Worm (Caenorhabditis elegans) whole organism, L1 larva: ENCODE results near the gene clec-208.
A peak's percentile ranks its signal among the peaks of the same experiment; 100 is the strongest.

Experiments
- F16B12.6 ChIP-seq: fragments of 150-350 bp; optimal IDR thresholded peaks from 2 replicates; lab custom pipeline; 2014; ENCODE audit warnings: missing biosample characterization, missing genetic modification characterization
- Y116A8C.19 ChIP-seq: sonication (generic microtip); optimal IDR thresholded peaks from 2 replicates; lab custom pipeline; 2016; ENCODE audit warnings: missing compliant biosample characterization, missing genetic modification characterization, borderline replicate concordance
- aha-1 ChIP-seq: fragments of 150-350 bp; optimal IDR thresholded peaks from 2 replicates; lab custom pipeline; 2014; ENCODE audit warnings: missing biosample characterization, missing genetic modification characterization
- ama-1 ChIP-seq: fragments of 150-350 bp; optimal IDR thresholded peaks from 2 replicates; lab custom pipeline; 2014
- blmp-1 ChIP-seq: fragments of 150-350 bp; optimal IDR thresholded peaks from 2 replicates; lab custom pipeline; 2014; ENCODE audit warnings: missing biosample characterization, missing genetic modification characterization
- ceh-63 ChIP-seq: fragments of 200-800 bp; sonication (Bioruptor generic); optimal IDR thresholded peaks from 2 replicates; lab custom pipeline; 2018; ENCODE audit warnings: mild to moderate bottlenecking, missing genetic modification characterization, missing compliant biosample characterization
- ceh-82 ChIP-seq, 3 experiments: fragments of 150-350 bp in 1 of 3; sonication (generic microtip) in 2 of 3; optimal IDR thresholded peaks; 2 replicates each; lab custom pipeline; 2014 to 2017; ENCODE audit warnings: missing biosample characterization in 3 of 3, missing genetic modification characterization in 3 of 3
- efl-1 ChIP-seq, 4 experiments: fragments of 150-350 bp; optimal IDR thresholded peaks in 3 of 4; peaks in 1 of 4; 1 replicate in 1 of 4; 2 replicates in 3 of 4; lab custom pipeline; 2014; ENCODE audit warnings: missing biosample characterization in 2 of 4, missing genetic modification characterization in 2 of 4, missing genetic modification reagents in 2 of 4
- fkh-8 ChIP-seq: sonication (generic microtip); optimal IDR thresholded peaks from 2 replicates; lab custom pipeline; 2016; ENCODE audit warnings: mild to moderate bottlenecking, missing genetic modification characterization, missing compliant biosample characterization
- grh-1 ChIP-seq: fragments of 200-800 bp; sonication (Bioruptor generic); IDR thresholded peaks from 2 replicates; pipeline ENCODE4 v1.3.6; 2022; ENCODE audit warnings: missing genetic modification reagents, missing genetic modification characterization, missing compliant biosample characterization
- irx-1 ChIP-seq: sonication (generic microtip); optimal IDR thresholded peaks from 2 replicates; lab custom pipeline; 2016; ENCODE audit warnings: missing genetic modification characterization, missing compliant biosample characterization
- isw-1 ChIP-seq: fragments of 200-800 bp; sonication (Bioruptor generic); IDR thresholded peaks from 2 replicates; pipeline ENCODE4 v1.3.6; 2022; ENCODE audit warnings: missing genetic modification characterization, missing compliant biosample characterization
- jun-1 ChIP-seq: fragments of 150-350 bp; optimal IDR thresholded peaks from 2 replicates; lab custom pipeline; 2014; ENCODE audit warnings: missing biosample characterization, missing genetic modification reagents, missing genetic modification characterization
- lin-14 ChIP-seq: fragments of 200-800 bp; sonication (Bioruptor generic); optimal IDR thresholded peaks from 2 replicates; lab custom pipeline; 2018; ENCODE audit warnings: mild to moderate bottlenecking, missing genetic modification characterization, moderate library complexity, missing compliant biosample characterization
- lin-15B ChIP-seq: fragments of 150-350 bp; sonication (generic microtip); optimal IDR thresholded peaks from 3 replicates; lab custom pipeline; 2014; ENCODE audit warnings: missing biosample characterization, missing genetic modification characterization
- lin-35 ChIP-seq, 2 experiments: fragments of 150-350 bp; optimal IDR thresholded peaks; 2 replicates each; lab custom pipeline; 2014; ENCODE audit warnings: missing biosample characterization in 2 of 2, missing genetic modification characterization in 2 of 2, missing genetic modification reagents in 2 of 2
- lsy-2 ChIP-seq, 2 experiments: fragments of 150-350 bp; optimal IDR thresholded peaks; 2 replicates each; lab custom pipeline; 2014; ENCODE audit warnings: missing biosample characterization in 2 of 2, missing genetic modification characterization in 2 of 2
- mep-1 ChIP-seq: fragments of 150-350 bp; optimal IDR thresholded peaks from 2 replicates; lab custom pipeline; 2014; ENCODE audit warnings: missing biosample characterization, missing genetic modification characterization
- nhr-11 ChIP-seq: fragments of 150-350 bp; optimal IDR thresholded peaks from 2 replicates; lab custom pipeline; 2014; ENCODE audit warnings: missing biosample characterization, missing genetic modification characterization
- nhr-19 ChIP-seq: fragments of 200-800 bp; sonication (Bioruptor generic); conservative IDR thresholded peaks from 2 replicates; pipeline ENCODE4 v1.3.6; 2022; ENCODE audit warnings: missing genetic modification characterization, missing compliant biosample characterization
- nhr-20 ChIP-seq: sonication (generic microtip); optimal IDR thresholded peaks from 2 replicates; lab custom pipeline; 2016; ENCODE audit warnings: mild to moderate bottlenecking, missing genetic modification characterization, missing compliant biosample characterization
- nhr-237 ChIP-seq: fragments of 150-350 bp; optimal IDR thresholded peaks from 2 replicates; lab custom pipeline; 2014; ENCODE audit warnings: missing biosample characterization, missing genetic modification characterization
- nhr-47 ChIP-seq: sonication (generic microtip); optimal IDR thresholded peaks from 2 replicates; lab custom pipeline; 2016; ENCODE audit warnings: mild to moderate bottlenecking, missing genetic modification characterization, moderate library complexity, missing compliant biosample characterization
- nhr-71 ChIP-seq: sonication (generic microtip); optimal IDR thresholded peaks from 2 replicates; lab custom pipeline; 2016; ENCODE audit warnings: mild to moderate bottlenecking, missing genetic modification characterization, moderate library complexity, missing compliant biosample characterization
- nhr-84 ChIP-seq: sonication (generic microtip); optimal IDR thresholded peaks from 2 replicates; lab custom pipeline; 2017; ENCODE audit warnings: missing biosample characterization, missing genetic modification characterization
- nhr-85 ChIP-seq: sonication (generic microtip); peaks from one replicate; lab custom pipeline; 2016; ENCODE audit warnings: missing genetic modification characterization, inconsistent platforms, missing compliant biosample characterization
- nhr-90 ChIP-seq: sonication (generic microtip); optimal IDR thresholded peaks from 2 replicates; lab custom pipeline; 2016; ENCODE audit warnings: mild to moderate bottlenecking, missing genetic modification characterization, missing compliant biosample characterization; ENCODE audit not compliant: poor library complexity
- pqm-1 ChIP-seq: sonication (generic microtip); optimal IDR thresholded peaks from 3 replicates; lab custom pipeline; 2017; ENCODE audit warnings: missing biosample characterization, missing genetic modification characterization
- rnt-1 ChIP-seq: sonication (generic microtip); optimal IDR thresholded peaks from 2 replicates; lab custom pipeline; 2016; ENCODE audit warnings: mild to moderate bottlenecking, missing genetic modification characterization, moderate library complexity, missing compliant biosample characterization
- skn-1 ChIP-seq: fragments of 150-350 bp; optimal IDR thresholded peaks from 2 replicates; lab custom pipeline; 2014; ENCODE audit warnings: missing biosample characterization, missing genetic modification characterization
- snu-23 ChIP-seq: sonication (generic microtip); optimal IDR thresholded peaks from 2 replicates; lab custom pipeline; 2016; ENCODE audit warnings: missing genetic modification characterization, missing compliant biosample characterization
- sox-4 ChIP-seq: sonication (generic microtip); optimal IDR thresholded peaks from 2 replicates; lab custom pipeline; 2016; ENCODE audit warnings: missing genetic modification characterization, missing compliant biosample characterization
- swsn-7 ChIP-seq: sonication (generic microtip); optimal IDR thresholded peaks from 2 replicates; lab custom pipeline; 2016; ENCODE audit warnings: missing genetic modification characterization, missing compliant biosample characterization
- tbx-2 ChIP-seq: sonication (generic microtip); optimal IDR thresholded peaks from 2 replicates; lab custom pipeline; 2016; ENCODE audit warnings: missing genetic modification characterization, missing compliant biosample characterization
- tlp-1 ChIP-seq: fragments of 150-350 bp; optimal IDR thresholded peaks from 2 replicates; lab custom pipeline; 2014; ENCODE audit warnings: missing biosample characterization, missing genetic modification characterization
- unc-30 ChIP-seq: sonication (generic microtip); optimal IDR thresholded peaks from 2 replicates; lab custom pipeline; 2017; ENCODE audit warnings: missing biosample characterization, missing genetic modification characterization
- unc-62 ChIP-seq: fragments of 150-350 bp; optimal IDR thresholded peaks from 2 replicates; lab custom pipeline; 2014; ENCODE audit warnings: missing biosample characterization, missing genetic modification reagents, missing genetic modification characterization
- unc-86 ChIP-seq: sonication (generic microtip); optimal IDR thresholded peaks from 2 replicates; lab custom pipeline; 2016; ENCODE audit warnings: missing genetic modification characterization, missing compliant biosample characterization
- xbp-1 ChIP-seq: sonication (generic microtip); optimal IDR thresholded peaks from 2 replicates; lab custom pipeline; 2016; ENCODE audit warnings: missing genetic modification characterization, missing compliant biosample characterization
- zag-1 ChIP-seq: fragments of 150-350 bp; optimal IDR thresholded peaks from 2 replicates; lab custom pipeline; 2014; ENCODE audit warnings: missing biosample characterization, missing genetic modification characterization
- ztf-11 ChIP-seq, 2 experiments: sonication (generic microtip); optimal IDR thresholded peaks; 2 replicates each; lab custom pipeline; 2016 to 2017; ENCODE audit warnings: missing genetic modification characterization in 2 of 2, missing biosample characterization in 1 of 2, missing compliant biosample characterization in 1 of 2

Gene clec-208

DNA sequence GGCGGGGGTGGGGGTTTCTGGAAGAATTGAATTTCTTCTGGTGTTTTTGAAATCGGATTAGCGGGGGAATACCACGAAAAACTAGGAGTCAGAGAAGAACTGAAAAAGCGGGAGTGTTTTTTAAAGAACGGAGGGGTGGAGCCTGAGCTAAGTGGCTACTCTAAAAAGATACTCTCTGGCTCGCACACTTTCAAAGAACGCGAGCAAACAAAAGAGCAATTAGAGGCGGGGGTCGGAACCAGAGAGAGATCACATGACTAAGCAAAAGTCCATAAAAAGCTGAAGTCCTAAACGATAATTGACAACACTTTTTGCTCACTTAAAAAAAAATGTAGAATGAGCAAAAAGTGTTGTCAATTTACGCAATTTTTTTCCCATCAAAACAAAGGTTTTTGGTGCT is 36.6 kb downstream of the clec-208 start (continued):
- TF ChIP-seq isw-1 (GFP tag; lab: Robert Waterston, UW): no peak
- TF ChIP-seq Y116A8C.19 (tag; lab: Kevin White, UChicago): no peak
- no peak for TF ChIP-seq nhr-237
- TF ChIP-seq tbx-2 (tag; lab: Kevin White, UChicago): peak; percentile 47
- TF ChIP-seq irx-1 (tag; lab: Kevin White, UChicago): no peak
- no peak for TF ChIP-seq ztf-11 (tag; optimal IDR thresholded peaks at IDR 0.05; lab: Kevin White, UChicago)
- peak; percentile 25 for TF ChIP-seq fkh-8
- no peak for TF ChIP-seq unc-30 (tag; lab: Kevin White, UChicago)
- peak; percentile 30 for TF ChIP-seq nhr-47 (tag; lab: Kevin White, UChicago)
- peak; percentile 26 for TF ChIP-seq nhr-19 (GFP tag; lab: Robert Waterston, UW)
- TF ChIP-seq lin-35 (GFP tag; optimal IDR thresholded peaks at IDR 0.05; lab: Kevin White, UChicago): no peak
- peak; percentile 26 for TF ChIP-seq unc-86 (tag; lab: Kevin White, UChicago)
- no peak for TF ChIP-seq xbp-1 (tag; lab: Kevin White, UChicago)
- no peak for TF ChIP-seq pqm-1 (tag; lab: Kevin White, UChicago)

- peak in 1 of 3 experiments; percentile 42 for TF ChIP-seq ceh-82 (tag; optimal IDR thresholded peaks at IDR 0.05; lab: Kevin White, UChicago)
- TF ChIP-seq lin-14 (GFP tag; lab: Kevin White, UChicago): peak; percentile 98
- peak; percentile 1 for TF ChIP-seq nhr-20 (tag; lab: Kevin White, UChicago)
- TF ChIP-seq nhr-84: no peak
- no peak for TF ChIP-seq lin-15B (tag; lab: Kevin White, UChicago)
- peak; percentile 34 for TF ChIP-seq fkh-8
- peak; percentile 19 for TF ChIP-seq mep-1 (tag; lab: Kevin White, UChicago)
- TF ChIP-seq nhr-85: peak; percentile 72
- no peak for TF ChIP-seq isw-1 (GFP tag; lab: Robert Waterston, UW)
- TF ChIP-seq blmp-1 (tag; lab: Kevin White, UChicago): peak; percentile 48
- peak; percentile 7 for TF ChIP-seq snu-23 (GFP tag; lab: Kevin White, UChicago)
- no peak for TF ChIP-seq grh-1 (GFP tag; lab: Robert Waterston, UW)
- TF ChIP-seq rnt-1 (tag; lab: Kevin White, UChicago): peak; percentile 62
- peak; percentile 56 for TF ChIP-seq jun-1 (tag; lab: Kevin White, UChicago)
- TF ChIP-seq skn-1 (tag; lab: Kevin White, UChicago): peak; percentile 23
- no peak for TF ChIP-seq swsn-7
- no peak for TF ChIP-seq zag-1
- TF ChIP-seq xbp-1 (tag; lab: Kevin White, UChicago): no peak
- peak in 1 of 2 experiments; percentile 44 for TF ChIP-seq lsy-2 (tag; optimal IDR thresholded peaks at IDR 0.05; lab: Kevin White, UChicago)
- TF ChIP-seq nhr-11: no peak
- peak; percentile 31 for TF ChIP-seq nhr-71 (tag; lab: Kevin White, UChicago)
- peak; percentile 4 to 17 for TF ChIP-seq efl-1 (optimal IDR thresholded peaks at IDR 0.05; lab: Kevin White, UChicago)
- no peak for TF ChIP-seq efl-1 (GFP tag; optimal IDR thresholded peaks at IDR 0.05 in 1 of 2; lab: Kevin White, UChicago)
- no peak for TF ChIP-seq nhr-47 (tag; lab: Kevin White, UChicago)
- no peak for TF ChIP-seq aha-1 (tag; lab: Kevin White, UChicago)
- no peak for TF ChIP-seq ztf-11 (tag; optimal IDR thresholded peaks at IDR 0.05; lab: Kevin White, UChicago)
- TF ChIP-seq nhr-90 (tag; lab: Kevin White, UChicago): no peak
Observed at ce11 chrV:2135323-2135722, 37.6 kb downstream of the clec-208 start.

- peak; percentile 66 for TF ChIP-seq blmp-1 (tag; lab: Kevin White, UChicago)
- TF ChIP-seq nhr-20 (tag; lab: Kevin White, UChicago): peak; percentile 12
- TF ChIP-seq unc-86 (tag; lab: Kevin White, UChicago): no peak
- no peak for TF ChIP-seq tlp-1 (tag; lab: Kevin White, UChicago)
Observed at ce11 chrV:2137010-2137409, 39.3 kb downstream of the clec-208 start.

DNA sequence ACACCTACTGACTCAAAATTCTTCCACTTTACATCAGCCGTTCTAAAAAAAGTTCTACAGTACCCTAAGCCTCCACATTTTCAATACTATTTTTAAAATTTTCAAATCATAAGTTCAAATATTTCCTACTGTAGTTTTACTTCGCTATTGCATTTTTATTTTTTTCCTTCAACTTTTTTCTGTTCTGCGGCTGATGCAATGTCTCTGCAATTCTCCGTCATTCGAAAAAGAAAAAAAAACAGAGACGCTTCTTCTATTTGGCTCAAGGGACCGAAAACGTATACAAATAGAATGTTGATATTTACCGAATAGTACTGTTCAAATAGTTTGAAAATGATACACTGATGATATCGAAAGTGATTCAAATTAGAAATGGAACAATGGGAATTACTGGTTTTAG is 40.5 kb downstream of the clec-208 start:
- no peak for TF ChIP-seq nhr-85
- no peak for TF ChIP-seq unc-62 (GFP tag; lab: Kevin White, UChicago)
- TF ChIP-seq sox-4 (tag; lab: Kevin White, UChicago): no peak
- no peak for TF ChIP-seq aha-1 (tag; lab: Kevin White, UChicago)
- TF ChIP-seq rnt-1 (tag; lab: Kevin White, UChicago): peak; percentile 67
- TF ChIP-seq ceh-63 (GFP tag; lab: Kevin White, UChicago): no peak
- no peak for TF ChIP-seq F16B12.6 (tag; lab: Kevin White, UChicago)
- TF ChIP-seq xbp-1 (tag; lab: Kevin White, UChicago): no peak
- TF ChIP-seq lsy-2 (tag; optimal IDR thresholded peaks at IDR 0.05; lab: Kevin White, UChicago): peak in 1 of 2 experiments; percentile 71
- TF ChIP-seq ama-1 (lab: Kevin White, UChicago): no peak
